Fruit fly (Drosophila melanogaster) whole organism, embryonic: ENCODE results near the gene Tti1.

Experiments
- Awh ChIP-seq: fragments of 200-800 bp; sonication (Bioruptor generic); IDR thresholded peaks from 2 replicates; pipeline ENCODE4, ENCODE4 v1.3.6; 2022; ENCODE audit warnings: missing biosample characterization, missing genetic modification characterization
- CG10274 ChIP-seq: fragments of 200-800 bp; sonication (Bioruptor generic); optimal IDR thresholded peaks from 3 replicates; lab custom pipeline; 2017; ENCODE audit warnings: missing biosample characterization, mild to moderate bottlenecking, missing genetic modification characterization
- CG11456 ChIP-seq: fragments of 200-800 bp; sonication (Bioruptor generic); IDR thresholded peaks from 3 replicates; pipeline ENCODE4 v1.3.6; 2022; ENCODE audit warnings: missing biosample characterization, missing genetic modification characterization
- CG12942 ChIP-seq: fragments of 200-800 bp; sonication (Bioruptor generic); optimal IDR thresholded peaks from 3 replicates; lab custom pipeline; 2016; ENCODE audit warnings: missing biosample characterization, missing genetic modification characterization
- CG17802 ChIP-seq: fragments of 200-800 bp; sonication (Bioruptor generic); optimal IDR thresholded peaks from 2 replicates; lab custom pipeline; 2018; ENCODE audit warnings: missing biosample characterization, mild to moderate bottlenecking, missing genetic modification characterization, moderate library complexity
- CG1792 ChIP-seq: fragments of 200-800 bp; sonication (Bioruptor generic); optimal IDR thresholded peaks from 2 replicates; lab custom pipeline; 2016; ENCODE audit warnings: missing biosample characterization, missing genetic modification characterization
- CG31441 ChIP-seq: fragments of 200-800 bp; sonication (Bioruptor generic); IDR thresholded peaks from 2 replicates; pipeline ENCODE4 v1.3.6; 2022; ENCODE audit warnings: missing biosample characterization, missing genetic modification characterization
- CG33557 ChIP-seq: fragments of 200-800 bp; sonication (Bioruptor generic); optimal IDR thresholded peaks from 2 replicates; lab custom pipeline; 2019; ENCODE audit warnings: missing biosample characterization, mild to moderate bottlenecking, missing genetic modification characterization, moderate library complexity
- CG4424 ChIP-seq: fragments of 200-800 bp; sonication (Bioruptor generic); optimal IDR thresholded peaks from 3 replicates; lab custom pipeline; 2016; ENCODE audit warnings: missing biosample characterization, missing genetic modification characterization
- CG5953 ChIP-seq: fragments of 200-800 bp; sonication (Bioruptor generic); IDR thresholded peaks from 2 replicates; pipeline ENCODE4 v1.3.6; 2022; ENCODE audit warnings: missing biosample characterization, missing genetic modification characterization
- CG6654 ChIP-seq: fragments of 200-800 bp; sonication (Bioruptor generic); optimal IDR thresholded peaks from 2 replicates; lab custom pipeline; 2017; ENCODE audit warnings: missing biosample characterization, mild to moderate bottlenecking, missing genetic modification characterization
- CG6765 ChIP-seq: fragments of 200-800 bp; sonication (Bioruptor generic); optimal IDR thresholded peaks from 3 replicates; lab custom pipeline; 2017; ENCODE audit warnings: missing biosample characterization, mild to moderate bottlenecking, missing genetic modification characterization
- CG7556 ChIP-seq: fragments of 200-800 bp; sonication (Bioruptor generic); optimal IDR thresholded peaks from 2 replicates; lab custom pipeline; 2017; ENCODE audit warnings: missing biosample characterization, mild to moderate bottlenecking, missing genetic modification characterization
- CG7963 ChIP-seq: fragments of 200-800 bp; sonication (Bioruptor generic); IDR thresholded peaks from 3 replicates; pipeline ENCODE4 v1.3.6; 2022; ENCODE audit warnings: missing biosample characterization, missing genetic modification characterization; ENCODE audit not compliant: partially characterized antibody
- Dip2 ChIP-seq: fragments of 200-800 bp; sonication (Bioruptor generic); IDR thresholded peaks from 2 replicates; pipeline ENCODE4 v1.3.6; 2022; ENCODE audit warnings: missing biosample characterization, missing genetic modification characterization
- Fer3 ChIP-seq: fragments of 200-800 bp; sonication (Bioruptor generic); optimal IDR thresholded peaks from 2 replicates; lab custom pipeline; 2018; ENCODE audit warnings: missing biosample characterization, mild to moderate bottlenecking, missing genetic modification characterization, moderate library complexity
- HLH4C ChIP-seq: fragments of 200-800 bp; sonication (Bioruptor generic); IDR thresholded peaks from 3 replicates; pipeline ENCODE4 v1.3.6; 2022; ENCODE audit warnings: missing biosample characterization, missing genetic modification characterization; ENCODE audit not compliant: partially characterized antibody
- Lim3 ChIP-seq: fragments of 200-800 bp; sonication (Bioruptor generic); IDR thresholded peaks from 2 replicates; pipeline ENCODE4 v1.3.6; 2022; ENCODE audit warnings: missing biosample characterization, missing genetic modification characterization
- MBD-R2 ChIP-seq: fragments of 200-800 bp; sonication (Bioruptor generic); IDR thresholded peaks from 2 replicates; pipeline ENCODE4 v1.3.6; 2022; ENCODE audit warnings: missing biosample characterization, missing genetic modification characterization
- Meics ChIP-seq: fragments of 200-800 bp; sonication (Bioruptor generic); optimal IDR thresholded peaks from 2 replicates; lab custom pipeline; 2017; ENCODE audit warnings: missing biosample characterization, mild to moderate bottlenecking, missing genetic modification characterization
- Opbp ChIP-seq: fragments of 200-800 bp; sonication (Bioruptor generic); IDR thresholded peaks from 3 replicates; pipeline ENCODE4 v1.3.6; 2022; ENCODE audit warnings: missing biosample characterization, missing genetic modification characterization; ENCODE audit not compliant: partially characterized antibody
- Spps ChIP-seq: fragments of 200-800 bp; sonication (Bioruptor generic); optimal IDR thresholded peaks from 2 replicates; lab custom pipeline; 2018; ENCODE audit warnings: missing biosample characterization, mild to moderate bottlenecking, missing genetic modification characterization
- Sry-δ ChIP-seq: fragments of 200-800 bp; sonication (Bioruptor generic); optimal IDR thresholded peaks from 2 replicates; lab custom pipeline; 2016; ENCODE audit warnings: missing biosample characterization, missing genetic modification characterization
- al ChIP-seq: fragments of 200-800 bp; sonication (Bioruptor generic); IDR thresholded peaks from 2 replicates; pipeline ENCODE4 v1.3.6; 2022; ENCODE audit warnings: missing biosample characterization, missing genetic modification characterization
- amos ChIP-seq: fragments of 200-800 bp; sonication (Bioruptor generic); IDR thresholded peaks from 2 replicates; pipeline ENCODE4 v1.3.6; 2022; ENCODE audit warnings: missing biosample characterization, missing genetic modification characterization; ENCODE audit not compliant: partially characterized antibody
- bowl ChIP-seq: fragments of 200-800 bp; sonication (Bioruptor generic); IDR thresholded peaks from 2 replicates; pipeline ENCODE4 v1.3.6; 2022; ENCODE audit warnings: missing biosample characterization, missing genetic modification characterization
- crol ChIP-seq: fragments of 200-800 bp; sonication (Bioruptor generic); IDR thresholded peaks from 2 replicates; pipeline ENCODE4 v1.3.6; 2022; ENCODE audit warnings: missing biosample characterization, missing genetic modification characterization
- danr ChIP-seq: fragments of 200-800 bp; sonication (Bioruptor generic); IDR thresholded peaks from 2 replicates; pipeline ENCODE4 v1.3.6; 2022; ENCODE audit warnings: missing biosample characterization, missing genetic modification characterization
- emc ChIP-seq: fragments of 200-800 bp; sonication (Bioruptor generic); optimal IDR thresholded peaks from 2 replicates; lab custom pipeline; 2016; ENCODE audit warnings: missing biosample characterization, missing genetic modification characterization
- exex ChIP-seq: fragments of 200-800 bp; sonication (Bioruptor generic); optimal IDR thresholded peaks from 4 replicates; lab custom pipeline; 2018; ENCODE audit warnings: missing biosample characterization, mild to moderate bottlenecking, missing genetic modification characterization, moderate library complexity
- fd3F ChIP-seq: fragments of 200-800 bp; sonication (Bioruptor generic); optimal IDR thresholded peaks from 2 replicates; lab custom pipeline; 2018; ENCODE audit warnings: missing biosample characterization, mild to moderate bottlenecking, missing genetic modification characterization, moderate library complexity
- gcm ChIP-seq: fragments of 200-800 bp; sonication (Bioruptor generic); optimal IDR thresholded peaks from 2 replicates; lab custom pipeline; 2019; ENCODE audit warnings: missing biosample characterization, mild to moderate bottlenecking, missing genetic modification characterization, moderate library complexity
- gfzf ChIP-seq: fragments of 200-800 bp; sonication (Bioruptor generic); optimal IDR thresholded peaks from 2 replicates; lab custom pipeline; 2016; ENCODE audit warnings: missing biosample characterization, mild to moderate bottlenecking, missing genetic modification characterization, moderate library complexity
- inv ChIP-seq: fragments of 200-800 bp; sonication (Bioruptor generic); IDR thresholded peaks from 2 replicates; pipeline ENCODE4 v1.3.6; 2022; ENCODE audit warnings: missing biosample characterization, missing genetic modification characterization; ENCODE audit not compliant: partially characterized antibody
- kay ChIP-seq: fragments of 200-800 bp; sonication (Bioruptor generic); optimal IDR thresholded peaks from 2 replicates; lab custom pipeline; 2016; ENCODE audit warnings: missing biosample characterization, missing genetic modification characterization
- lab ChIP-seq: fragments of 200-800 bp; sonication (Bioruptor generic); optimal IDR thresholded peaks from 3 replicates; lab custom pipeline; 2017; ENCODE audit warnings: missing biosample characterization, missing genetic modification characterization, mild to moderate bottlenecking, moderate library complexity, missing genetic modification reagents
- pros ChIP-seq: fragments of 200-800 bp; sonication (Bioruptor generic); optimal IDR thresholded peaks from 3 replicates; lab custom pipeline; 2019; ENCODE audit warnings: missing biosample characterization, mild to moderate bottlenecking, missing genetic modification characterization, moderate library complexity
- pzg ChIP-seq: fragments of 200-800 bp; sonication (Bioruptor generic); optimal IDR thresholded peaks from 3 replicates; lab custom pipeline; 2018; ENCODE audit warnings: missing biosample characterization, mild to moderate bottlenecking, missing genetic modification characterization, moderate library complexity
- sd ChIP-seq: fragments of 200-800 bp; sonication (Bioruptor generic); optimal IDR thresholded peaks from 3 replicates; lab custom pipeline; 2018; ENCODE audit warnings: missing biosample characterization, mild to moderate bottlenecking, missing genetic modification characterization, moderate library complexity
- shn ChIP-seq: fragments of 200-800 bp; sonication (Bioruptor generic); optimal IDR thresholded peaks from 3 replicates; lab custom pipeline; 2016; ENCODE audit warnings: missing biosample characterization, missing genetic modification characterization
- sima ChIP-seq: fragments of 200-800 bp; sonication (Bioruptor generic); optimal IDR thresholded peaks from 2 replicates; lab custom pipeline; 2016; ENCODE audit warnings: missing biosample characterization, missing genetic modification characterization
- sisA ChIP-seq: fragments of 200-800 bp; sonication (Bioruptor generic); IDR thresholded peaks from 2 replicates; pipeline ENCODE4 v1.3.6; 2022; ENCODE audit warnings: missing biosample characterization, missing genetic modification characterization
- sqz ChIP-seq: fragments of 200-800 bp; sonication (Bioruptor generic); optimal IDR thresholded peaks from 3 replicates; lab custom pipeline; 2018; ENCODE audit warnings: missing biosample characterization, mild to moderate bottlenecking, missing genetic modification characterization
- stwl ChIP-seq: fragments of 200-800 bp; sonication (Bioruptor generic); optimal IDR thresholded peaks from 3 replicates; lab custom pipeline; 2018; ENCODE audit warnings: missing biosample characterization, mild to moderate bottlenecking, missing genetic modification characterization, moderate library complexity
- tap ChIP-seq: fragments of 200-800 bp; optimal IDR thresholded peaks from 3 replicates; lab custom pipeline; 2019; ENCODE audit warnings: missing biosample characterization, mild to moderate bottlenecking, missing genetic modification characterization, moderate library complexity
- tna ChIP-seq: fragments of 200-800 bp; sonication (Bioruptor generic); IDR thresholded peaks from 2 replicates; pipeline ENCODE4 v1.3.6; 2022; ENCODE audit warnings: missing biosample characterization, missing genetic modification characterization; ENCODE audit not compliant: partially characterized antibody
- ttk ChIP-seq: fragments of 200-800 bp; sonication (Bioruptor generic); IDR thresholded peaks from 2 replicates; pipeline ENCODE4 v2.1.2; 2022; ENCODE audit warnings: missing biosample characterization, missing genetic modification characterization
- twi ChIP-seq: fragments of 200-800 bp; optimal IDR thresholded peaks from 2 replicates; lab custom pipeline; 2019; ENCODE audit warnings: missing biosample characterization, mild to moderate bottlenecking, missing genetic modification characterization, moderate library complexity
- wdn ChIP-seq: fragments of 200-800 bp; sonication (Bioruptor generic); IDR thresholded peaks from 2 replicates; pipeline ENCODE4 v1.3.6; 2022; ENCODE audit warnings: missing biosample characterization, missing genetic modification characterization

Gene Tti1

dm6 chr3R:9754487-9754886 is at the start of gene Tti1 (continued):
- peak; percentile 36; the same call in 1 of the 2 replicates for TF ChIP-seq tna (GFP tag; lab: Robert Waterston, UW)
- TF ChIP-seq Meics = no peak
- TF ChIP-seq CG7963 (GFP tag; lab: Robert Waterston, UW) = 0 out of 3 replicates have a peak, but pooled peaks have one; percentile 48
- TF ChIP-seq Sry-δ (GFP tag; lab: Kevin White, UChicago) = peak; percentile 19
- TF ChIP-seq CG31441 = no peak
- no peak for TF ChIP-seq emc
- TF ChIP-seq danr (GFP tag; lab: Robert Waterston, UW) = no peak
- peak; percentile 52; the same call in 1 of the 3 replicates for TF ChIP-seq Opbp
- no peak for TF ChIP-seq sisA
- TF ChIP-seq MBD-R2 (GFP tag; lab: Robert Waterston, UW) = peak; percentile 84
- TF ChIP-seq Spps (tag; lab: Kevin White, UChicago) = no peak
- no peak for TF ChIP-seq CG33557 (GFP tag; lab: Kevin White, UChicago)
- peak; percentile 77 for TF ChIP-seq crol (GFP tag; lab: Robert Waterston, UW)
- no peak for TF ChIP-seq stwl
- TF ChIP-seq HLH4C (GFP tag; lab: Robert Waterston, UW) = peak; percentile 64

- TF ChIP-seq Fer3 (tag; lab: Kevin White, UChicago) = peak; percentile 53
- peak; percentile 76 for TF ChIP-seq CG4424 (GFP tag; lab: Kevin White, UChicago)
- TF ChIP-seq amos (GFP tag; lab: Robert Waterston, UW) = peak; percentile 75
- TF ChIP-seq CG10274 (GFP tag; lab: Kevin White, UChicago) = no peak
- TF ChIP-seq CG7556 = peak; percentile 35
- TF ChIP-seq sisA = peak; percentile 58; the same call in 1 of the 2 replicates
- peak; percentile 70 for TF ChIP-seq gfzf (GFP tag; lab: Kevin White, UChicago)
- peak; percentile 55 for TF ChIP-seq twi (tag; lab: Kevin White, UChicago)
- TF ChIP-seq Dip2 (GFP tag; lab: Robert Waterston, UW) = no peak
- no peak for TF ChIP-seq lab (GFP tag; lab: Kevin White, UChicago)
- TF ChIP-seq CG6654 (GFP tag; lab: Kevin White, UChicago) = no peak
- no peak for TF ChIP-seq bowl (GFP tag; lab: Robert Waterston, UW)
- peak; percentile 11; the same call in 1 of the 2 replicates for TF ChIP-seq wdn
- no peak for TF ChIP-seq ttk (GFP tag; lab: Robert Waterston, UW)
- TF ChIP-seq sima (GFP tag; lab: Kevin White, UChicago) = no peak
- no peak for TF ChIP-seq sd
- no peak for TF ChIP-seq tap (tag; lab: Kevin White, UChicago)
- 0 out of 3 replicates have a peak, but pooled peaks have one; percentile 39 for TF ChIP-seq CG11456 (GFP tag; lab: Robert Waterston, UW)
- TF ChIP-seq pros (GFP tag; lab: Kevin White, UChicago) = no peak
- TF ChIP-seq pzg (GFP tag; lab: Kevin White, UChicago) = peak; percentile 58
- TF ChIP-seq CG12942 (GFP tag; lab: Kevin White, UChicago) = peak; percentile 69
- no peak for TF ChIP-seq CG5953
- TF ChIP-seq Lim3 (GFP tag; lab: Robert Waterston, UW) = no peak
- no peak for TF ChIP-seq CG17802 (tag; lab: Kevin White, UChicago)
- TF ChIP-seq sqz = no peak
- peak; percentile 57 for TF ChIP-seq al (GFP tag; lab: Robert Waterston, UW)
- TF ChIP-seq CG1792 (GFP tag; lab: Kevin White, UChicago) = no peak
- TF ChIP-seq Awh (GFP tag; lab: Robert Waterston, UW) = no peak
- TF ChIP-seq gcm (GFP tag; lab: Kevin White, UChicago) = no peak
- peak; percentile 73 for TF ChIP-seq inv
- TF ChIP-seq kay (GFP tag; lab: Kevin White, UChicago) = no peak
- no peak for TF ChIP-seq shn (GFP tag; lab: Kevin White, UChicago)
- TF ChIP-seq exex (tag; lab: Kevin White, UChicago) = no peak
- peak; percentile 58 for TF ChIP-seq fd3F (GFP tag; lab: Kevin White, UChicago)
- TF ChIP-seq CG6765 = peak; percentile 2
Observed at dm6 chr3R:9800644-9801330, 46.3 kb upstream of the Tti1 start, which contains the start of the genes CG9467 and CG8526. Gene CG9467 (minus strand): TSS chr3R:9801026. Gene CG8526 (plus strand): TSS chr3R:9801280.
